Worm (Caenorhabditis elegans): ENCODE measurements around the gene cest-10.

- TF ChIP-seq cog-1 (tag; optimal IDR thresholded peaks at IDR 0.05): no peak
- no peak for TF ChIP-seq ztf-23 (GFP tag; IDR thresholded peaks at IDR 0.05)
- no peak for TF ChIP-seq tab-1 (GFP tag; IDR thresholded peaks at IDR 0.05)
- TF ChIP-seq klf-2 (GFP tag; conservative IDR thresholded peaks at IDR 0.05): no peak
Observed at ce11 chrIV:7195734-7196133, 15.4 kb downstream of the cest-10 start, which contains the start of gene best-16.
